Fruit fly (Drosophila melanogaster) S2 (cell line): ENCODE results near the gene yps.

Experiments
- CG8478 ChIP-seq: fragments of >200 bp; optimal IDR thresholded peaks from 2 replicates; lab custom pipeline; 2018
- CTCF ChIP-seq, 2 experiments: fragments of >200 bp; optimal IDR thresholded peaks; 2 replicates each; lab custom pipeline; 2018

DNA sequence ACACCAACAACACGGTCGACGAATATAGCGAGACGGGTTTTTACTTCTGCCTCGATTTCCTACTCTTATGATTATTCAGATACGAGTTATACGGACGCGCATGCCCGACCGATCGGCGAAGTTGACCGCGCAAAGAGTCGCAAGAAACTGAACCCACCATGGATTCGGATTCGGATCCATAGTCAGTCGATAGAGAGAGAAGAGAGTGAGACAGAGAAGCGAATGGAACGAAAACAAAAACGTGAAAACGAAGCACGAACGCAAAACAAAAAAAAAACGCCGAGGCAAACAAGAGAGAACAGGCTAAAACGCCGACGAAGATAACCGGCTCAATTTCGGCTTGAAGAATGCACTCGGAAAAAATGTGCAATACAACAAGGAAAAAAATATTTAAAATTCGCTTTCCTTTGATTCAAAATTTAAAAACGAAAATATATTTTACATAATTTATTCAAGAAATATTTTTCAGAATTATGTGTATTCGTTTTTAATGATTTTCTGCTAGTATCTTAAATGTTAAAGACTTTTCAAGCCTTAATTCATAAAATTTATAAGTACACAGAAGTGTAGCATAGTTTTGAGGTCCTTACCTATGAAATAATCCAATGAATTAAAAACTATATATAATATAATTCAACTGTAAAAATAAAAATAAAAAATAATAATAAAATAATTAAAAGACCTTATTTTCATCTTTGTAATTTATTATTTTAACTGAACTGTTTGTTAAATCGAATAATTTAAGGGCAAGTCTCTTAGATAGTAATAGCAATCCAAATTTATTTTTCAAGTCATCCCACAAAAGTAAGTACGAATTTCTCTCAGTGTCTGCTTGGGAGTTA, 43.0 kb downstream of the yps start, which contains the start of gene Sema5c:
- TF ChIP-seq CG8478, result no peak
- TF ChIP-seq CTCF (optimal IDR thresholded peaks at IDR 0.05; lab: Kevin White, UChicago), result no peak
